Worm (Caenorhabditis elegans): ENCODE results near the gene C50H2.4.

- TF ChIP-seq ttx-3 (tag; optimal IDR thresholded peaks at IDR 0.05) (no peak), dve-1 (tag; optimal IDR thresholded peaks at IDR 0.05) (no peak), pha-4 (tag; optimal IDR thresholded peaks at IDR 0.05) (no peak), pqm-1 (tag; optimal IDR thresholded peaks at IDR 0.05) (no peak), ets-4 (tag; optimal IDR thresholded peaks at IDR 0.05) (no peak), ceh-2 (tag; optimal IDR thresholded peaks at IDR 0.05) (no peak), C38D4.7 (GFP tag; optimal IDR thresholded peaks at IDR 0.05) (no peak), mec-3 (tag; optimal IDR thresholded peaks at IDR 0.05; ENCODE audit: borderline replicate concordance) (no peak), ztf-16 (tag; optimal IDR thresholded peaks at IDR 0.05) (no peak), fax-1 (tag; optimal IDR thresholded peaks at IDR 0.05) (no peak), tbx-2 (tag; optimal IDR thresholded peaks at IDR 0.05) (no peak), pag-3 (tag; optimal IDR thresholded peaks at IDR 0.05; ENCODE audit: borderline replicate concordance) (no peak), ama-1 (optimal IDR thresholded peaks at IDR 0.05) (no peak)
These were observed 9.5 kb downstream of the C50H2.4 start, which contains the start of gene C50H2.13 for ce11 chrV:9926240-9926639.
